Worm (Caenorhabditis elegans): ENCODE measurements around the gene C17H12.6.

The C17H12.6 gene

DNA sequence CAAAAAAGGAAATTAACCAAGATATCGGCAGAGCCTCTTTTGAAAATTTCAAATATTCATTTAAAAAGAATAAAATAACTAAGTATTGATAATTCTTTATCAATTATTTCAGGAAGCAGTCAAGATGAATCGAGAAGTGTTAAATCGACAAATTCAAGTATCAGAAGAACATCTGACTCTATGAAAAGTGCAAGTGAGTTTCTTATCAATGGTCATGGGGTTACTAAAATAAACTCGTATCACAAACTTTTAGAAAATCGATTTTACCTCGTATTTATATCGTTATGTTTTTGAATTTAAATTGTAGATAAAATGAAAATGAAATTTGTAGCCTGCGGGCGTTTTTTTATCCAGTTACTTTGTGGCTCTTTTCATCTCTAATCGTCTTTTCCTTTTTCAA, 50.8 kb downstream of the C17H12.6 start:
- TF ChIP-seq mef-2 (tag; optimal IDR thresholded peaks at IDR 0.05) (no peak), efl-1 (optimal IDR thresholded peaks at IDR 0.05) (no peak), efl-1 (GFP tag; optimal IDR thresholded peaks at IDR 0.05 in 1 of 2) (peak in 1 of 2 experiments; percentile 7), nhr-84 (tag; optimal IDR thresholded peaks at IDR 0.05) (no peak), elt-2 (tag; optimal IDR thresholded peaks at IDR 0.05) (peak; percentile 53)
